Worm (Caenorhabditis elegans) whole organism, L1 larva: ENCODE data around the gene Y38E10A.28.

ENCODE experiments used
- dpl-1 ChIP-seq, 3 experiments: fragments of 150-350 bp in 2 of 3; sonication (generic microtip) in 1 of 3; optimal IDR thresholded peaks; 2 replicates each; lab custom pipeline; 2014 to 2017; ENCODE audit warnings: missing biosample characterization in 3 of 3, missing genetic modification characterization in 3 of 3, missing genetic modification reagents in 3 of 3
- fos-1 ChIP-seq: fragments of 150-350 bp; optimal IDR thresholded peaks from 2 replicates; lab custom pipeline; 2014; ENCODE audit warnings: missing biosample characterization, missing genetic modification characterization

DNA sequence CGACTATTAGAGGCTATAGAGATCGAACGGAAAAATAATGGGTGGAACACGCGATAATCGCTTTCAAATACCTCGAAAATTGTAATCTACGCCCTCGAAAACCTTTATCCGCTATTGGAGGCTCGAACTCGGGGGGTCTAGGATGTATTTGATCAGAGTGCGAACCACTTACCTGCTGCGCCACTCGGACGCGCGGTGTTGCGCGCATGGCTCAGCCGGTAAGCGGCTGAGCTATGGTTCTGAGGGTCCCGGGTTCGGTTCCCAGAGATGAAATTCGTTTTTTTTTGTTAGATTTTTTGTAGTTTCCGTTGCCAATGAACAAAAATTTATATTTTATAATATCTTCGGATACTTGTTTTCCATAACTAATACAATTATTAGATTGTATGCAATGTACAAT lies 38.7 kb downstream of the Y38E10A.28 start:
- TF ChIP-seq dpl-1 (GFP tag; optimal IDR thresholded peaks at IDR 0.05; lab: Kevin White, UChicago) (no peak), fos-1 (tag; lab: Kevin White, UChicago) (no peak)
